Worm (Caenorhabditis elegans) whole organism, L3 larva: ENCODE measurements around the gene F54E2.1.

ENCODE experiments used
- R02D3.7 ChIP-seq: fragments of 150-350 bp; optimal IDR thresholded peaks from 2 replicates; lab custom pipeline; 2014; ENCODE audit warnings: missing biosample characterization, missing genetic modification characterization
- ceh-16 ChIP-seq: sonication (generic microtip); optimal IDR thresholded peaks from 2 replicates; lab custom pipeline; 2017; ENCODE audit warnings: missing biosample characterization, missing genetic modification characterization
- pqm-1 ChIP-seq: fragments of 150-350 bp; optimal IDR thresholded peaks from 2 replicates; lab custom pipeline; 2017; ENCODE audit warnings: missing biosample characterization, missing genetic modification characterization, inconsistent platforms

F54E2.1 gene

DNA sequence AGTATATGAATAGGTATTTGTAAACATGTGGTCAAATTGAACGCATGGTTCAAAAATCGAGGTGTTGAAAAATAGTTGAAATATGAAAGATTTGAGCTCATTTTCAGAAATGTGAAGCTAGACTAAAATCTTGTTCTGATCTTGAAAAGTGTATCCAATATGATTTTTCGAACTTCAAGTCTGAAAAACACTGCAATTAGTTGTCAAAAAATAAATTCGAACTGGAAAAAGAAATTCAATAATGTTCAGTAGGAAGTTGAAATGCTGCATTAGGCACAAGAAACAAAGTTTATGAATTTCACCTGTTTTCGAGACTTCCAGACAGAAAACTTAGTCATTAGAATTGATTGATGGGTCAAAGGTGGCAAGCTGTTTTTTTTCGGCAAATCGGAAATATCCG is 51.3 kb downstream of the F54E2.1 start, which contains the start of gene srh-270:
srh-270 (minus strand) TSS at position 101 of the 400 bp plus-strand sequence.
- TF ChIP-seq pqm-1 (tag; lab: Kevin White, UChicago) (no peak), R02D3.7 (no peak), ceh-16 (tag; lab: Kevin White, UChicago) (no peak)
